Fruit fly (Drosophila melanogaster) whole organism, wandering third instar larva: Measurements from ENCODE around the gene Art8.

Source experiments
- Abd-B ChIP-seq: fragments of >200 bp; optimal IDR thresholded peaks from 2 replicates; lab custom pipeline; 2017; ENCODE audit warnings: missing biosample characterization, missing genetic modification characterization
- CG32264 ChIP-seq: fragments of 200-800 bp; sonication (Bioruptor generic); optimal IDR thresholded peaks from 2 replicates; lab custom pipeline; 2016; ENCODE audit warnings: missing biosample characterization, missing genetic modification characterization
- CG9705 ChIP-seq: fragments of 200-800 bp; sonication (Bioruptor generic); optimal IDR thresholded peaks from 2 replicates; lab custom pipeline; 2018; ENCODE audit warnings: missing biosample characterization, mild to moderate bottlenecking, missing genetic modification characterization
- CrebA ChIP-seq: fragments of 200-800 bp; sonication (Bioruptor generic); optimal IDR thresholded peaks from 2 replicates; lab custom pipeline; 2016; ENCODE audit warnings: missing biosample characterization, mild to moderate bottlenecking, missing genetic modification characterization, borderline replicate concordance
- Dfd ChIP-seq: fragments of >200 bp; optimal IDR thresholded peaks from 2 replicates; lab custom pipeline; 2017; ENCODE audit warnings: missing biosample characterization, missing genetic modification characterization
- Dif ChIP-seq: fragments of 200-275, 200-300 bp; sonication (Bioruptor generic); optimal IDR thresholded peaks from 2 replicates; lab custom pipeline; 2018; ENCODE audit warnings: missing biosample characterization, missing genetic modification characterization; ENCODE audit not compliant: partially characterized antibody
- GATAd ChIP-seq: sonication (Bioruptor generic); optimal IDR thresholded peaks from 2 replicates; lab custom pipeline; 2016; ENCODE audit warnings: missing biosample characterization, missing genetic modification characterization
- HLH106 ChIP-seq: fragments of 200-800 bp; optimal IDR thresholded peaks from 3 replicates; lab custom pipeline; 2019; ENCODE audit warnings: missing biosample characterization, mild to moderate bottlenecking, missing genetic modification characterization, moderate library complexity
- Hnf4 ChIP-seq: fragments of 200-800 bp; sonication (Bioruptor generic); optimal IDR thresholded peaks from 2 replicates; lab custom pipeline; 2016; ENCODE audit warnings: missing biosample characterization, mild to moderate bottlenecking, missing genetic modification characterization
- Hr78 ChIP-seq: fragments of >200 bp; optimal IDR thresholded peaks from 2 replicates; lab custom pipeline; 2017; ENCODE audit warnings: missing biosample characterization, missing genetic modification characterization
- Hr83 ChIP-seq: fragments of 200-300 bp; sonication (Bioruptor generic); optimal IDR thresholded peaks from 2 replicates; lab custom pipeline; 2016; ENCODE audit warnings: missing biosample characterization, mild to moderate bottlenecking, missing genetic modification characterization, moderate library complexity; ENCODE audit not compliant: poor library complexity, severe bottlenecking
- Jra ChIP-seq: sonication (Bioruptor generic); optimal IDR thresholded peaks from 2 replicates; lab custom pipeline; 2016; ENCODE audit warnings: missing biosample characterization, missing genetic modification characterization
- Mio ChIP-seq: sonication (Bioruptor generic); optimal IDR thresholded peaks from 2 replicates; lab custom pipeline; 2016; ENCODE audit warnings: missing biosample characterization, missing genetic modification characterization
- Myc ChIP-seq: fragments of >200 bp; optimal IDR thresholded peaks from 2 replicates; lab custom pipeline; 2017
- N ChIP-seq: fragments of >200 bp; optimal IDR thresholded peaks from 2 replicates; lab custom pipeline; 2018; ENCODE audit warnings: missing biosample characterization, missing external identifiers, missing genetic modification characterization
- OdsH ChIP-seq: fragments of 200-800 bp; sonication (Bioruptor generic); optimal IDR thresholded peaks from 2 replicates; lab custom pipeline; 2016; ENCODE audit warnings: missing biosample characterization, mild to moderate bottlenecking, missing genetic modification characterization
- Rel ChIP-seq, 2 experiments: fragments of 200-800 bp; sonication (Bioruptor generic) in 1 of 2; optimal IDR thresholded peaks; 2 replicates in 1 of 2; 3 replicates in 1 of 2; lab custom pipeline; 2016 to 2019; ENCODE audit warnings: mild to moderate bottlenecking in 2 of 2, missing biosample characterization in 2 of 2, missing genetic modification characterization in 2 of 2, moderate library complexity in 1 of 2
- Sp1 ChIP-seq: fragments of 200-800 bp; sonication (Bioruptor generic); optimal IDR thresholded peaks from 3 replicates; lab custom pipeline; 2019; ENCODE audit warnings: missing biosample characterization, mild to moderate bottlenecking, missing genetic modification characterization, moderate library complexity
- Vsx2 ChIP-seq: fragments of 200-300, 225-300 bp; sonication (Bioruptor generic); optimal IDR thresholded peaks from 2 replicates; lab custom pipeline; 2018; ENCODE audit warnings: missing biosample characterization, missing genetic modification characterization; ENCODE audit not compliant: partially characterized antibody
- br ChIP-seq: fragments of 200-800 bp; sonication (Bioruptor generic); optimal IDR thresholded peaks from 2 replicates; lab custom pipeline; 2016; ENCODE audit warnings: missing biosample characterization, missing genetic modification characterization
- brk ChIP-seq: fragments of 200-800 bp; sonication (Bioruptor generic); optimal IDR thresholded peaks from 2 replicates; lab custom pipeline; 2016; ENCODE audit warnings: missing biosample characterization, mild to moderate bottlenecking, missing genetic modification characterization
- dl ChIP-seq, 2 experiments: fragments of 175-275, 200-275 bp in 1 of 2; fragments of 200-275 bp in 1 of 2; sonication (Bioruptor generic); optimal IDR thresholded peaks; lab custom pipeline; 2018; ENCODE audit warnings: mild to moderate bottlenecking in 2 of 2, missing biosample characterization in 2 of 2, missing genetic modification characterization in 2 of 2, moderate library complexity in 2 of 2; ENCODE audit not compliant: partially characterized antibody in 2 of 2, insufficient read depth in 1 of 2
- dmrt93B ChIP-seq: fragments of 200-800 bp; sonication (Bioruptor generic); optimal IDR thresholded peaks from 2 replicates; lab custom pipeline; 2018; ENCODE audit warnings: missing biosample characterization, mild to moderate bottlenecking, missing genetic modification characterization
- dsf ChIP-seq: sonication (Bioruptor generic); optimal IDR thresholded peaks from 2 replicates; lab custom pipeline; 2016; ENCODE audit warnings: missing biosample characterization, missing genetic modification characterization, borderline replicate concordance
- ey ChIP-seq: fragments of 200-800 bp; sonication (Bioruptor generic); optimal IDR thresholded peaks from 2 replicates; lab custom pipeline; 2016; ENCODE audit warnings: missing biosample characterization, missing genetic modification characterization
- foxo ChIP-seq, 2 experiments: fragments of 200-800 bp; sonication (Bioruptor generic); optimal IDR thresholded peaks; 2 replicates in 1 of 2; 3 replicates in 1 of 2; lab custom pipeline; 2016 to 2017; ENCODE audit warnings: missing biosample characterization in 2 of 2, missing genetic modification characterization in 2 of 2
- fru ChIP-seq: fragments of 200-800 bp; sonication (Bioruptor generic); optimal IDR thresholded peaks from 3 replicates; lab custom pipeline; 2016; ENCODE audit warnings: missing biosample characterization, mild to moderate bottlenecking, missing genetic modification characterization
- h ChIP-seq: fragments of 200-800 bp; sonication (Bioruptor generic); optimal IDR thresholded peaks from 3 replicates; lab custom pipeline; 2016; ENCODE audit warnings: missing biosample characterization, mild to moderate bottlenecking, missing genetic modification characterization
- jim ChIP-seq: fragments of 175-275, 200-325 bp; sonication (Bioruptor generic); optimal IDR thresholded peaks from 2 replicates; lab custom pipeline; 2016; ENCODE audit warnings: missing biosample characterization, mild to moderate bottlenecking, missing genetic modification characterization
- lola ChIP-seq: fragments of >200 bp; optimal IDR thresholded peaks from 2 replicates; lab custom pipeline; 2017; ENCODE audit warnings: missing biosample characterization, missing genetic modification characterization
- pan ChIP-seq: fragments of >200 bp; optimal IDR thresholded peaks from 2 replicates; lab custom pipeline; 2017
- psq ChIP-seq: fragments of 200-800 bp; sonication (Bioruptor generic); optimal IDR thresholded peaks from 3 replicates; lab custom pipeline; 2017; ENCODE audit warnings: missing biosample characterization, mild to moderate bottlenecking, missing genetic modification characterization, moderate library complexity
- rgr ChIP-seq: fragments of 200-800 bp; sonication (Bioruptor generic); optimal IDR thresholded peaks from 3 replicates; lab custom pipeline; 2016; ENCODE audit warnings: missing biosample characterization, mild to moderate bottlenecking, missing genetic modification characterization
- sage ChIP-seq: fragments of 200-800 bp; sonication (Bioruptor generic); optimal IDR thresholded peaks from 2 replicates; lab custom pipeline; 2016; ENCODE audit warnings: missing biosample characterization, mild to moderate bottlenecking, missing genetic modification characterization
- sv ChIP-seq: fragments of 200-800 bp; sonication (Bioruptor generic); optimal IDR thresholded peaks from 3 replicates; lab custom pipeline; 2016; ENCODE audit warnings: missing biosample characterization, missing genetic modification characterization
- tai ChIP-seq: sonication (Bioruptor generic); optimal IDR thresholded peaks from 2 replicates; lab custom pipeline; 2016; ENCODE audit warnings: missing biosample characterization, missing genetic modification characterization
- usp ChIP-seq: fragments of >200 bp; optimal IDR thresholded peaks from 2 replicates; lab custom pipeline; 2017; ENCODE audit warnings: missing biosample characterization, missing genetic modification characterization
- woc ChIP-seq: sonication (Bioruptor generic); optimal IDR thresholded peaks from 2 replicates; lab custom pipeline; 2016; ENCODE audit warnings: missing biosample characterization, mild to moderate bottlenecking, missing genetic modification characterization

Art8 gene

dm6 chr2L:10967257-10968008 is 43.5 kb downstream of the Art8 start:
- TF ChIP-seq Dfd (no peak), pan (lab: Kevin White, UChicago) (no peak), Jra (no peak), GATAd (GFP tag; lab: Kevin White, UChicago) (no peak), Sp1 (GFP tag; lab: Kevin White, UChicago) (peak; percentile 10), tai (GFP tag; lab: Kevin White, UChicago) (no peak), CrebA (no peak), CG32264 (no peak), woc (GFP tag; lab: Kevin White, UChicago) (peak; percentile 62), OdsH (peak; percentile 30), jim (GFP tag; lab: Kevin White, UChicago) (no peak), Mio (GFP tag; lab: Kevin White, UChicago) (no peak), lola (GFP tag; lab: Kevin White, UChicago) (no peak), h (GFP tag; lab: Kevin White, UChicago) (peak; percentile 47), br (GFP tag; lab: Kevin White, UChicago) (no peak), foxo (GFP tag; optimal IDR thresholded peaks at IDR 0.05; lab: Kevin White, UChicago) (peak in 1 of 2 experiments; percentile 27), Rel (GFP tag; optimal IDR thresholded peaks at IDR 0.05; lab: Kevin White, UChicago) (no peak), Rel (tag; optimal IDR thresholded peaks at IDR 0.05; lab: Kevin White, UChicago) (peak; percentile 51), CG9705 (GFP tag; lab: Kevin White, UChicago) (no peak), HLH106 (tag; lab: Kevin White, UChicago) (peak; percentile 41), brk (GFP tag; lab: Kevin White, UChicago) (no peak), dl (GFP tag; optimal IDR thresholded peaks at IDR 0.05; lab: Kevin White, UChicago; ENCODE audit: insufficient read depth in 1 of 2, partially characterized antibody in 2 of 2) (peak; percentile 18 to 64), usp (GFP tag; lab: Kevin White, UChicago) (no peak), rgr (peak; percentile 44), Hr83 (GFP tag; lab: Kevin White, UChicago) (no peak), Hnf4 (GFP tag; lab: Kevin White, UChicago) (peak; percentile 16), Abd-B (GFP tag; lab: Kevin White, UChicago) (no peak), dmrt93B (GFP tag; lab: Kevin White, UChicago) (no peak), Myc (lab: Kevin White, UChicago) (no peak), fru (peak; percentile 36), Dif (GFP tag; lab: Kevin White, UChicago) (peak; percentile 80), sv (GFP tag; lab: Kevin White, UChicago) (no peak), dsf (GFP tag; lab: Kevin White, UChicago) (no peak), N (GFP tag; lab: Kevin White, UChicago) (no peak), psq (peak; percentile 44), sage (GFP tag; lab: Kevin White, UChicago) (no peak), ey (GFP tag; lab: Kevin White, UChicago) (no peak), Hr78 (no peak), Vsx2 (no peak)
- TF ChIP-seq, all 38 proteins: peak for 13

DNA sequence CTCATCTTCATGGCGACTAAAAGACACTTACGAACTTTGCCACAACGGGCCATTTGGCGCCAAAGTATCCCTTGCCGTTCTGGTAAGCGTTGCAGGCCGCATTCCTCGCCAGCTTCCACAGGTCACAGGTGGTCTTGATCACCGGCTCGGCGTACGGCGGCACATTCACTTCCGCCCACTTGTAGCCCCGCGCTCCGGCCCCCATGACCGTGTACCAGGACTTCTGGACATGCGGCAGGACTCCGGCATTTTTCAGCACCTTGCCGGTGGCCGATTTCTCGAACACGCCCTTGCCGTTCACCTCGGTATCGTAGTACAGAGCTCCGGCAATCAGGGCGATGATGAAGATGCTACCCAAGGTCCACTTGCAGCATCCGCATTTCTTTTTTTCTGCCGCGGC is 44.9 kb downstream of the Art8 start:
- TF ChIP-seq HLH106 (tag; lab: Kevin White, UChicago) = no peak
- no peak for TF ChIP-seq ey (GFP tag; lab: Kevin White, UChicago)
- TF ChIP-seq CrebA = no peak
- TF ChIP-seq Hr78 = no peak
- TF ChIP-seq Abd-B (GFP tag; lab: Kevin White, UChicago) = no peak
- TF ChIP-seq Jra = no peak
- no peak for TF ChIP-seq Dif (GFP tag; lab: Kevin White, UChicago)
- no peak for TF ChIP-seq sage (GFP tag; lab: Kevin White, UChicago)
- TF ChIP-seq rgr = no peak
- no peak for TF ChIP-seq h (GFP tag; lab: Kevin White, UChicago)
- TF ChIP-seq sv (GFP tag; lab: Kevin White, UChicago) = no peak
- TF ChIP-seq Hnf4 (GFP tag; lab: Kevin White, UChicago) = no peak
- TF ChIP-seq Dfd = no peak
- no peak for TF ChIP-seq N (GFP tag; lab: Kevin White, UChicago)
- no peak for TF ChIP-seq Hr83 (GFP tag; lab: Kevin White, UChicago)
- TF ChIP-seq br (GFP tag; lab: Kevin White, UChicago) = no peak
